Fruit fly (Drosophila melanogaster) whole organism, embryonic: Measurements from ENCODE around the gene CG8319.

ENCODE experiments used
- Awh ChIP-seq: fragments of 200-800 bp; sonication (Bioruptor generic); IDR thresholded peaks from 2 replicates; pipeline ENCODE4, ENCODE4 v1.3.6; 2022; ENCODE audit warnings: missing biosample characterization, missing genetic modification characterization
- B-H1 ChIP-seq: fragments of 200-800 bp; sonication (Bioruptor generic); IDR thresholded peaks from 3 replicates; pipeline ENCODE4 v1.3.6; 2022; ENCODE audit warnings: missing biosample characterization, missing genetic modification characterization
- CG10147 ChIP-seq: fragments of 200-800 bp; sonication (Bioruptor generic); optimal IDR thresholded peaks from 2 replicates; lab custom pipeline; 2019; ENCODE audit warnings: missing biosample characterization, mild to moderate bottlenecking, missing genetic modification characterization, moderate library complexity
- CG12942 ChIP-seq: fragments of 200-800 bp; sonication (Bioruptor generic); optimal IDR thresholded peaks from 3 replicates; lab custom pipeline; 2016; ENCODE audit warnings: missing biosample characterization, missing genetic modification characterization
- CG14441 ChIP-seq: fragments of 200-800 bp; sonication (Bioruptor generic); IDR thresholded peaks from 2 replicates; pipeline ENCODE4 v1.3.6; 2022; ENCODE audit warnings: missing biosample characterization, missing genetic modification characterization
- CG15514 ChIP-seq: fragments of 200-800 bp; sonication (Bioruptor generic); optimal IDR thresholded peaks from 3 replicates; lab custom pipeline; 2017; ENCODE audit warnings: missing biosample characterization, missing genetic modification characterization, mild to moderate bottlenecking, moderate library complexity, missing genetic modification reagents
- CG1602 ChIP-seq: fragments of 200-800 bp; sonication (Bioruptor generic); optimal IDR thresholded peaks from 3 replicates; lab custom pipeline; 2016; ENCODE audit warnings: missing biosample characterization, missing genetic modification characterization
- CG2712 ChIP-seq: fragments of 200-800 bp; optimal IDR thresholded peaks from 3 replicates; lab custom pipeline; 2019; ENCODE audit warnings: missing biosample characterization, mild to moderate bottlenecking, missing genetic modification characterization, moderate library complexity
- CG31388 ChIP-seq: fragments of 200-800 bp; sonication (Bioruptor generic); optimal IDR thresholded peaks from 2 replicates; lab custom pipeline; 2016; ENCODE audit warnings: missing biosample characterization, missing genetic modification characterization
- CG33213 ChIP-seq: fragments of 200-800 bp; sonication (Bioruptor generic); optimal IDR thresholded peaks from 3 replicates; lab custom pipeline; 2016; ENCODE audit warnings: missing biosample characterization, missing genetic modification characterization
- CG4360 ChIP-seq: fragments of 200-800 bp; sonication (Bioruptor generic); IDR thresholded peaks from 2 replicates; pipeline ENCODE4 v1.3.6; 2022; ENCODE audit warnings: missing biosample characterization, missing genetic modification characterization
- CG4404 ChIP-seq: fragments of 200-800 bp; sonication (Bioruptor generic); IDR thresholded peaks from 2 replicates; pipeline ENCODE4 v1.3.6; 2022; ENCODE audit warnings: missing biosample characterization, missing genetic modification characterization
- CG7271 ChIP-seq: fragments of 200-800 bp; sonication (Bioruptor generic); optimal IDR thresholded peaks from 2 replicates; lab custom pipeline; 2018; ENCODE audit warnings: missing biosample characterization, mild to moderate bottlenecking, missing genetic modification characterization, moderate library complexity
- CG7357 ChIP-seq: fragments of 200-800 bp; sonication (Bioruptor generic); IDR thresholded peaks from 3 replicates; pipeline ENCODE4 v1.3.6; 2022; ENCODE audit warnings: missing biosample characterization, missing genetic modification characterization
- CG8089 ChIP-seq: fragments of 200-800 bp; sonication (Bioruptor generic); optimal IDR thresholded peaks from 3 replicates; lab custom pipeline; 2016; ENCODE audit warnings: missing biosample characterization, missing genetic modification characterization
- CG8359 ChIP-seq: fragments of 200-800 bp; sonication (Bioruptor generic); optimal IDR thresholded peaks from 2 replicates; lab custom pipeline; 2017; ENCODE audit warnings: missing biosample characterization, mild to moderate bottlenecking, missing genetic modification characterization, borderline replicate concordance
- CG8478 ChIP-seq: fragments of >200 bp; optimal IDR thresholded peaks from 2 replicates; lab custom pipeline; 2018
- CG8765 ChIP-seq: fragments of 200-800 bp; sonication (Bioruptor generic); IDR thresholded peaks from 2 replicates; pipeline ENCODE4 v1.3.6; 2022; ENCODE audit warnings: missing biosample characterization, missing genetic modification characterization
- CG9437 ChIP-seq: fragments of 200-800 bp; sonication (Bioruptor generic); optimal IDR thresholded peaks from 2 replicates; lab custom pipeline; 2018; ENCODE audit warnings: missing biosample characterization, mild to moderate bottlenecking, missing genetic modification characterization
- CG9876 ChIP-seq: fragments of 200-800 bp; sonication (Bioruptor generic); optimal IDR thresholded peaks from 2 replicates; lab custom pipeline; 2016; ENCODE audit warnings: missing biosample characterization, missing genetic modification characterization
- CHES-1-like ChIP-seq: fragments of 200-800 bp; sonication (Bioruptor generic); optimal IDR thresholded peaks from 2 replicates; lab custom pipeline; 2016; ENCODE audit warnings: missing biosample characterization, missing genetic modification characterization
- HLH3B ChIP-seq: fragments of 200-800 bp; sonication (Bioruptor generic); IDR thresholded peaks from 2 replicates; pipeline ENCODE4 v1.3.6; 2022; ENCODE audit warnings: missing biosample characterization, missing genetic modification characterization
- Hey ChIP-seq: fragments of 200-800 bp; sonication (Bioruptor generic); optimal IDR thresholded peaks from 3 replicates; lab custom pipeline; 2018; ENCODE audit warnings: missing biosample characterization, mild to moderate bottlenecking, missing genetic modification characterization
- Lpt ChIP-seq: fragments of >200 bp; optimal IDR thresholded peaks from 2 replicates; lab custom pipeline; 2018; ENCODE audit warnings: missing biosample characterization, missing genetic modification characterization
- Med ChIP-seq: fragments of 200-800 bp; sonication (Bioruptor generic); peaks from one replicate; lab custom pipeline; 2016; ENCODE audit warnings: missing biosample characterization, missing genetic modification characterization, mild to moderate bottlenecking, inconsistent platforms, moderate library complexity
- Mrtf ChIP-seq: fragments of 200-800 bp; sonication (Bioruptor generic); IDR thresholded peaks from 3 replicates; pipeline ENCODE4 v1.3.6; 2022; ENCODE audit warnings: missing biosample characterization, missing genetic modification characterization
- NFAT ChIP-seq: fragments of 200-800 bp; sonication (Bioruptor generic); IDR thresholded peaks from 2 replicates; pipeline ENCODE4 v1.3.6; 2022; ENCODE audit warnings: missing biosample characterization, missing genetic modification characterization
- Pdp1 ChIP-seq, 2 experiments: fragments of 200-800 bp; sonication (Bioruptor generic); optimal IDR thresholded peaks; 3 replicates each; lab custom pipeline; 2016; ENCODE audit warnings: missing biosample characterization in 2 of 2, missing genetic modification characterization in 2 of 2, mild to moderate bottlenecking in 1 of 2, moderate library complexity in 1 of 2
- Scr ChIP-seq: fragments of 200-800 bp; sonication (Bioruptor generic); IDR thresholded peaks from 2 replicates; pipeline ENCODE4 v1.3.6; 2022; ENCODE audit warnings: missing biosample characterization, missing genetic modification characterization; ENCODE audit not compliant: partially characterized antibody
- Sry-β ChIP-seq: fragments of 200-800 bp; sonication (Bioruptor generic); optimal IDR thresholded peaks from 2 replicates; lab custom pipeline; 2018; ENCODE audit warnings: missing biosample characterization, mild to moderate bottlenecking, missing genetic modification characterization, moderate library complexity
- YL-1 ChIP-seq: fragments of 200-800 bp; sonication (Bioruptor generic); optimal IDR thresholded peaks from 3 replicates; lab custom pipeline; 2017; ENCODE audit warnings: missing biosample characterization, mild to moderate bottlenecking, missing genetic modification characterization
- ab ChIP-seq: fragments of 200-800 bp; sonication (Bioruptor generic); optimal IDR thresholded peaks from 2 replicates; lab custom pipeline; 2016; ENCODE audit warnings: missing biosample characterization, missing genetic modification characterization
- az2 ChIP-seq: fragments of 200-800 bp; sonication (Bioruptor generic); optimal IDR thresholded peaks from 3 replicates; lab custom pipeline; 2016; ENCODE audit warnings: missing biosample characterization, missing genetic modification characterization
- corto ChIP-seq: fragments of 200-800 bp; sonication (Bioruptor generic); optimal IDR thresholded peaks from 2 replicates; lab custom pipeline; 2016; ENCODE audit warnings: missing biosample characterization, mild to moderate bottlenecking, missing genetic modification characterization, moderate library complexity
- ems ChIP-seq: fragments of 200-800 bp; sonication (Bioruptor generic); optimal IDR thresholded peaks from 3 replicates; lab custom pipeline; 2016; ENCODE audit warnings: missing biosample characterization, missing genetic modification characterization
- gem ChIP-seq: fragments of 200-800 bp; sonication (Bioruptor generic); optimal IDR thresholded peaks from 2 replicates; lab custom pipeline; 2019; ENCODE audit warnings: missing biosample characterization, mild to moderate bottlenecking, missing genetic modification characterization, moderate library complexity
- gfzf ChIP-seq: fragments of 200-800 bp; sonication (Bioruptor generic); optimal IDR thresholded peaks from 2 replicates; lab custom pipeline; 2016; ENCODE audit warnings: missing biosample characterization, mild to moderate bottlenecking, missing genetic modification characterization, moderate library complexity
- h ChIP-seq: fragments of >200 bp; optimal IDR thresholded peaks from 2 replicates; lab custom pipeline; 2017
- kay ChIP-seq: fragments of 200-800 bp; sonication (Bioruptor generic); optimal IDR thresholded peaks from 2 replicates; lab custom pipeline; 2016; ENCODE audit warnings: missing biosample characterization, missing genetic modification characterization
- kni ChIP-seq: fragments of 200-800 bp; sonication (Bioruptor generic); optimal IDR thresholded peaks from 3 replicates; lab custom pipeline; 2017; ENCODE audit warnings: mild to moderate bottlenecking, missing biosample characterization, missing genetic modification reagents, missing genetic modification characterization
- otp ChIP-seq: fragments of 200-800 bp; sonication (Bioruptor generic); IDR thresholded peaks from 3 replicates; pipeline ENCODE4, ENCODE4 v1.3.6; 2022; ENCODE audit warnings: missing biosample characterization, missing genetic modification characterization
- pum ChIP-seq: fragments of 200-800 bp; sonication (Bioruptor generic); optimal IDR thresholded peaks from 2 replicates; lab custom pipeline; 2016; ENCODE audit warnings: missing biosample characterization, missing genetic modification characterization
- repo ChIP-seq: fragments of 200-800 bp; sonication (Bioruptor generic); optimal IDR thresholded peaks from 2 replicates; lab custom pipeline; 2016; ENCODE audit warnings: missing biosample characterization, missing genetic modification characterization
- ro ChIP-seq: fragments of 200-800 bp; sonication (Bioruptor generic); IDR thresholded peaks from 2 replicates; pipeline ENCODE4 v1.3.6; 2022; ENCODE audit warnings: missing biosample characterization, missing genetic modification characterization
- sens ChIP-seq: fragments of 200-800 bp; sonication (Bioruptor generic); peaks from one replicate; lab custom pipeline; 2016; ENCODE audit warnings: missing biosample characterization, missing genetic modification characterization
- sima ChIP-seq: fragments of 200-800 bp; sonication (Bioruptor generic); optimal IDR thresholded peaks from 2 replicates; lab custom pipeline; 2016; ENCODE audit warnings: missing biosample characterization, missing genetic modification characterization
- sisA ChIP-seq: fragments of 200-800 bp; sonication (Bioruptor generic); IDR thresholded peaks from 2 replicates; pipeline ENCODE4 v1.3.6; 2022; ENCODE audit warnings: missing biosample characterization, missing genetic modification characterization
- sqz ChIP-seq: fragments of 200-800 bp; sonication (Bioruptor generic); optimal IDR thresholded peaks from 3 replicates; lab custom pipeline; 2018; ENCODE audit warnings: missing biosample characterization, mild to moderate bottlenecking, missing genetic modification characterization
- sr ChIP-seq: fragments of 200-800 bp; sonication (Bioruptor generic); IDR thresholded peaks from 3 replicates; pipeline ENCODE4 v1.3.6; 2022; ENCODE audit warnings: missing biosample characterization, missing genetic modification characterization
- ssp ChIP-seq: fragments of 200-800 bp; sonication (Bioruptor generic); IDR thresholded peaks from 2 replicates; pipeline ENCODE4 v1.3.6; 2022; ENCODE audit warnings: missing biosample characterization, missing genetic modification characterization
- usp ChIP-seq: fragments of >200 bp; optimal IDR thresholded peaks from 2 replicates; lab custom pipeline; 2017; ENCODE audit warnings: missing biosample characterization, missing genetic modification characterization
- wek ChIP-seq: fragments of 200-800 bp; sonication (Bioruptor generic); optimal IDR thresholded peaks from 3 replicates; lab custom pipeline; 2018; ENCODE audit warnings: missing biosample characterization, mild to moderate bottlenecking, missing genetic modification characterization, moderate library complexity
- zf30C ChIP-seq: fragments of 200-800 bp; sonication (Bioruptor generic); optimal IDR thresholded peaks from 3 replicates; lab custom pipeline; 2018; ENCODE audit warnings: missing biosample characterization, mild to moderate bottlenecking, missing genetic modification characterization
- zfh1 ChIP-seq: fragments of 200-800 bp; sonication (Bioruptor generic); IDR thresholded peaks from 3 replicates; pipeline ENCODE4 v1.3.6; 2022; ENCODE audit warnings: missing biosample characterization, missing genetic modification characterization

CG8319 gene

DNA sequence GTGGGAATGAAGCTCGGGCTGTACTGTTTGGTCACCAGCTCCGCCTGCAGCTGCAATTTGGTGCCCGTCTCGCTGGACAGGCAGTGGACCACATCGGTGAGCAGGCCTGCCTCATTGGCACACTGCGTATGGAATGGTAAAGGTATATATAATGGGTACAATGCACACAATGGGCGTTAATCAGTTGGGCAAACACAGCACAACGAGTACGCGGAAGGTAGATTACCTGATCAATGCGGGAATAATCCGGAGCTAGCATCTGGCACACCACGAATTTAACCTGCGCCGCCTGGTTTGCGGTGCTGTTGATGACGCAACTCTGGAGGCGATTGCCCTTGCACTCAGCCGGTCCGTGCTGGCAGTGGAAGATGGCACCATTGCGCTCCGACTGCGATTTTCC lies 1.7 kb upstream of the CG8319 start:
- TF ChIP-seq CG10147 (GFP tag; lab: Kevin White, UChicago), result no peak
- no peak for TF ChIP-seq sisA (GFP tag; lab: Robert Waterston, UW)
- no peak for TF ChIP-seq Scr (GFP tag; lab: Robert Waterston, UW)
- peak in 1 of 2 experiments; percentile 49 for TF ChIP-seq Pdp1 (GFP tag; optimal IDR thresholded peaks at IDR 0.05; lab: Kevin White, UChicago)
- no peak for TF ChIP-seq ab
- no peak for TF ChIP-seq CG33213
- no peak for TF ChIP-seq B-H1 (GFP tag; lab: Robert Waterston, UW)
- no peak for TF ChIP-seq wek (GFP tag; lab: Kevin White, UChicago)
- TF ChIP-seq CG9437 (GFP tag; lab: Kevin White, UChicago), result no peak
- TF ChIP-seq CG8089 (GFP tag; lab: Kevin White, UChicago), result no peak
- TF ChIP-seq sqz (GFP tag; lab: Kevin White, UChicago), result no peak
- no peak for TF ChIP-seq az2 (GFP tag; lab: Kevin White, UChicago)
- no peak for TF ChIP-seq CG12942
- TF ChIP-seq Med (GFP tag; lab: Kevin White, UChicago), result peak; percentile 4
- TF ChIP-seq CG4404, result no peak
- TF ChIP-seq YL-1 (GFP tag; lab: Kevin White, UChicago), result no peak
- TF ChIP-seq CG4360 (GFP tag; lab: Robert Waterston, UW), result no peak
- TF ChIP-seq corto, result no peak
- TF ChIP-seq CG8765 (GFP tag; lab: Robert Waterston, UW), result no peak
- TF ChIP-seq CG31388 (GFP tag; lab: Kevin White, UChicago), result no peak
- TF ChIP-seq Mrtf (GFP tag; lab: Robert Waterston, UW), result no peak
- no peak for TF ChIP-seq gem
- TF ChIP-seq zfh1, result 0 out of 3 replicates have a peak, but pooled peaks have one; percentile 15
- TF ChIP-seq pum, result no peak
- TF ChIP-seq h (lab: Kevin White, UChicago), result no peak
- TF ChIP-seq ssp (GFP tag; lab: Robert Waterston, UW), result no peak
- peak; percentile 29 for TF ChIP-seq sens (GFP tag; lab: Kevin White, UChicago)
- peak; percentile 26 for TF ChIP-seq kni
- TF ChIP-seq HLH3B (GFP tag; lab: Robert Waterston, UW), result no peak
- no peak for TF ChIP-seq repo (GFP tag; lab: Kevin White, UChicago)
- TF ChIP-seq zf30C (GFP tag; lab: Kevin White, UChicago), result no peak
- TF ChIP-seq otp (GFP tag; lab: Robert Waterston, UW), result 0 out of 3 replicates have a peak, but pooled peaks have one; percentile 12
- no peak for TF ChIP-seq CG1602 (GFP tag; lab: Kevin White, UChicago)
- peak; percentile 34; the same call in 1 of the 2 replicates for TF ChIP-seq Awh
- TF ChIP-seq CG8359 (GFP tag; lab: Kevin White, UChicago), result no peak
- TF ChIP-seq CG2712 (tag; lab: Kevin White, UChicago), result no peak
- no peak for TF ChIP-seq gfzf
- TF ChIP-seq CHES-1-like (GFP tag; lab: Kevin White, UChicago), result no peak
- no peak for TF ChIP-seq CG7357 (GFP tag; lab: Robert Waterston, UW)
- no peak for TF ChIP-seq CG9876
- TF ChIP-seq ems (GFP tag; lab: Kevin White, UChicago), result no peak
- TF ChIP-seq kay (GFP tag; lab: Kevin White, UChicago), result no peak
- no peak for TF ChIP-seq ro (GFP tag; lab: Robert Waterston, UW)
- TF ChIP-seq Sry-β, result no peak
- peak; percentile 51 for TF ChIP-seq CG8478 (lab: Kevin White, UChicago)
- TF ChIP-seq sr (GFP tag; lab: Robert Waterston, UW), result no peak; the same call in 2 of the 3 replicates
- no peak for TF ChIP-seq CG7271 (tag; lab: Kevin White, UChicago)
- TF ChIP-seq NFAT (GFP tag; lab: Robert Waterston, UW), result 0 out of 2 replicates have a peak, but pooled peaks have one; percentile 5
- TF ChIP-seq CG14441 (GFP tag; lab: Robert Waterston, UW), result no peak
- TF ChIP-seq sima, result no peak
- TF ChIP-seq CG15514, result no peak
- TF ChIP-seq Lpt (GFP tag; lab: Kevin White, UChicago), result no peak
- no peak for TF ChIP-seq Hey
- no peak for TF ChIP-seq usp (GFP tag; lab: Kevin White, UChicago)
